Fruit fly (Drosophila melanogaster): ENCODE data around the gene mRpL47.

Gene mRpL47

dm6 chr3R:9502416-9502763 is 13.3 kb downstream of the mRpL47 start, which contains the start of gene RhoL (continued):
- peak; percentile 20 for TF ChIP-seq D19A (tag; optimal IDR thresholded peaks at IDR 0.05)
- TF ChIP-seq vfl (GFP tag; optimal IDR thresholded peaks at IDR 0.05), result no peak
- TF ChIP-seq CG2889 (GFP tag; IDR thresholded peaks at IDR 0.05), result no peak
- no peak; the same call in 2 of the 3 replicates for TF ChIP-seq B-H1 (GFP tag; IDR thresholded peaks at IDR 0.05)
- peak; percentile 74 for TF ChIP-seq ftz-f1 (GFP tag; optimal IDR thresholded peaks at IDR 0.05)
- no peak for TF ChIP-seq insv (GFP tag; optimal IDR thresholded peaks at IDR 0.05)
- peak; percentile 40; the same call in 1 of the 2 replicates for TF ChIP-seq Rfx (GFP tag; IDR thresholded peaks at IDR 0.05)
- TF ChIP-seq gcm2 (GFP tag; optimal IDR thresholded peaks at IDR 0.05), result no peak
- peak; percentile 21 for TF ChIP-seq Xbp1 (GFP tag; optimal IDR thresholded peaks at IDR 0.05)
- TF ChIP-seq ind (GFP tag; optimal IDR thresholded peaks at IDR 0.05), result no peak
- no peak for TF ChIP-seq CG7839 (tag; optimal IDR thresholded peaks at IDR 0.05)
- TF ChIP-seq pan (optimal IDR thresholded peaks at IDR 0.05), result no peak
- peak in 1 of 2 experiments; percentile 14 for TF ChIP-seq pan (GFP tag; optimal IDR thresholded peaks at IDR 0.05 in 1 of 2, IDR thresholded peaks at IDR 0.05 in 1 of 2)
- no peak for TF ChIP-seq Fer3 (tag; optimal IDR thresholded peaks at IDR 0.05)
- TF ChIP-seq CG7372 (GFP tag; IDR thresholded peaks at IDR 0.05), result no peak
- no peak for TF ChIP-seq Bteb2 (GFP tag; optimal IDR thresholded peaks at IDR 0.05)
- peak; percentile 14; the same call in 1 of the 3 replicates for TF ChIP-seq dysf (GFP tag; IDR thresholded peaks at IDR 0.05)
- no peak for TF ChIP-seq CG6689 (GFP tag; IDR thresholded peaks at IDR 0.05)
- no peak for TF ChIP-seq CG10321 (GFP tag; IDR thresholded peaks at IDR 0.05)
- no peak for TF ChIP-seq Atf3 (GFP tag; optimal IDR thresholded peaks at IDR 0.05)
- TF ChIP-seq jigr1 (GFP tag; IDR thresholded peaks at IDR 0.05), result no peak
- TF ChIP-seq jing (GFP tag; optimal IDR thresholded peaks at IDR 0.05), result no peak
- TF ChIP-seq CG8478 (optimal IDR thresholded peaks at IDR 0.05), result no peak
- TF ChIP-seq klu (GFP tag; IDR thresholded peaks at IDR 0.05), result no peak
- TF ChIP-seq Tbp (GFP tag; optimal IDR thresholded peaks at IDR 0.05), result no peak
- TF ChIP-seq Abd-B (GFP tag; optimal IDR thresholded peaks at IDR 0.05), result no peak
- TF ChIP-seq MESR4 (GFP tag; optimal IDR thresholded peaks at IDR 0.05), result peak; percentile 5
- TF ChIP-seq CG3995 (GFP tag; optimal IDR thresholded peaks at IDR 0.05), result no peak
- TF ChIP-seq p53 (GFP tag; optimal IDR thresholded peaks at IDR 0.05), result no peak
- TF ChIP-seq her (GFP tag; optimal IDR thresholded peaks at IDR 0.05), result peak; percentile 50
- no peak for TF ChIP-seq CG30431 (GFP tag; optimal IDR thresholded peaks at IDR 0.05)
- no peak for TF ChIP-seq dmrt99B (tag; optimal IDR thresholded peaks at IDR 0.05)
- TF ChIP-seq Dfd (GFP tag; optimal IDR thresholded peaks at IDR 0.05), result no peak
- peak; percentile 17 for TF ChIP-seq CG12659 (GFP tag; optimal IDR thresholded peaks at IDR 0.05)
- TF ChIP-seq zen2 (GFP tag; IDR thresholded peaks at IDR 0.05; ENCODE audit: partially characterized antibody), result peak; percentile 50; the same call in 2 of the 3 replicates
- no peak for TF ChIP-seq nmo (GFP tag; optimal IDR thresholded peaks at IDR 0.05)
- TF ChIP-seq CG15011 (GFP tag; optimal IDR thresholded peaks at IDR 0.05), result no peak
- no peak for TF ChIP-seq CG2678 (tag; optimal IDR thresholded peaks at IDR 0.05)
- peak; percentile 36 for TF ChIP-seq CG4707 (GFP tag; optimal IDR thresholded peaks at IDR 0.05)
- no peak for TF ChIP-seq lbe (GFP tag; optimal IDR thresholded peaks at IDR 0.05)
- TF ChIP-seq CG11695 (GFP tag; IDR thresholded peaks at IDR 0.05), result peak; percentile 48; the same call in 1 of the 3 replicates
- no peak for TF ChIP-seq zfh2 (GFP tag; optimal IDR thresholded peaks at IDR 0.05)
- no peak for TF ChIP-seq zf30C (GFP tag; optimal IDR thresholded peaks at IDR 0.05)
- no peak for TF ChIP-seq wor (GFP tag; IDR thresholded peaks at IDR 0.05)
- no peak for TF ChIP-seq CG2116 (GFP tag; optimal IDR thresholded peaks at IDR 0.05)
- no peak for TF ChIP-seq CG12104 (GFP tag; optimal IDR thresholded peaks at IDR 0.05)
- TF ChIP-seq btn (GFP tag; optimal IDR thresholded peaks at IDR 0.05), result no peak
- TF ChIP-seq chn (GFP tag; optimal IDR thresholded peaks at IDR 0.05), result peak; percentile 37
- no peak for TF ChIP-seq CG16863 (GFP tag; optimal IDR thresholded peaks at IDR 0.05)
- TF ChIP-seq Myb (GFP tag; optimal IDR thresholded peaks at IDR 0.05), result no peak
- TF ChIP-seq crc (GFP tag; optimal IDR thresholded peaks at IDR 0.05), result no peak
- TF ChIP-seq zfh1 (GFP tag; IDR thresholded peaks at IDR 0.05), result no peak
- peak; percentile 76 for TF ChIP-seq nom (GFP tag; optimal IDR thresholded peaks at IDR 0.05)
